Worm (Caenorhabditis elegans) whole organism, mixed stage, embryonic: ENCODE measurements around the gene clec-198.

Experiments used
- elt-1 ChIP-seq: sonication (generic microtip); optimal IDR thresholded peaks from 2 replicates; lab custom pipeline; 2017; ENCODE audit warnings: missing genetic modification characterization, mild to moderate bottlenecking, missing compliant biosample characterization, antibody characterized with exemption, moderate library complexity, borderline replicate concordance; ENCODE audit not compliant: insufficient read depth
- lin-13 ChIP-seq: fragments of 150-350 bp; optimal IDR thresholded peaks from 2 replicates; lab custom pipeline; 2014; ENCODE audit warnings: missing biosample characterization, missing genetic modification characterization
- snpc-4 ChIP-seq: fragments of 150-350 bp; optimal IDR thresholded peaks from 2 replicates; lab custom pipeline; 2014; ENCODE audit warnings: missing biosample characterization, missing genetic modification characterization

Gene clec-198

DNA sequence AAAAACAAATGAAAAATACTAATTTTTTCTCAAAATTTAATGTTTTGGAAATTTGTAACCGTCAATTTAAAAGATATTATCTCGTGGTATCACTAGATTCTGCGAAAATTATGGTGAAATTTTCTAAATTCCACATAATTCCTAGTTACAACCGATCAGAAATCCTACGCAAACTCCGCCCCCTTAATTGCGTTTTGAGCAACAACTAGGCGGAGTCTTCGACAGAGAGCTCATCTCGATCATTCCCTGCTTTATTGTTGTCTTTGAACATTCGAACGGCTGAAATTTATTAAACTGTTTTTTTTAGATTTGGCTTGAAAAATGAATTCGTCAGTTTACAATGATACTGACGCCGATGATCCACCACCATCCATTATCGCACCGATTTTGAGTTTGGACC is 52.5 kb downstream of the clec-198 start, which contains the start of gene T02D1.4:
Gene T02D1.4, plus strand, starts transcription at position 301 of the 400 bp plus-strand sequence.
- TF ChIP-seq elt-1 (tag; lab: Kevin White, UChicago) (no peak), snpc-4 (no peak), lin-13 (tag; lab: Kevin White, UChicago) (no peak)
